Fruit fly (Drosophila melanogaster) whole organism, embryonic: ENCODE data around the gene CG33647.

ENCODE experiments used
- Atf-2 ChIP-seq: fragments of 200-800 bp; sonication (Bioruptor generic); optimal IDR thresholded peaks from 2 replicates; lab custom pipeline; 2016; ENCODE audit warnings: missing biosample characterization, missing genetic modification characterization
- Blimp-1 ChIP-seq: fragments of 200-800 bp; sonication (Bioruptor generic); optimal IDR thresholded peaks from 3 replicates; lab custom pipeline; 2018; ENCODE audit warnings: missing biosample characterization, missing genetic modification characterization, mild to moderate bottlenecking, moderate library complexity, missing genetic modification reagents
- CG10462 ChIP-seq: fragments of 200-800 bp; sonication (Bioruptor generic); optimal IDR thresholded peaks from 2 replicates; lab custom pipeline; 2016; ENCODE audit warnings: missing biosample characterization, missing genetic modification characterization
- CG10959 ChIP-seq: fragments of 200-800 bp; sonication (Bioruptor generic); IDR thresholded peaks from 2 replicates; pipeline ENCODE4 v1.3.6; 2022; ENCODE audit warnings: missing biosample characterization, missing genetic modification characterization
- CG11093 ChIP-seq: fragments of 200-800 bp; sonication (Bioruptor generic); IDR thresholded peaks from 3 replicates; pipeline ENCODE4 v1.3.6; 2022; ENCODE audit warnings: missing biosample characterization, missing genetic modification characterization
- CG11247 ChIP-seq: fragments of 200-800 bp; sonication (Bioruptor generic); IDR thresholded peaks from 2 replicates; pipeline ENCODE4 v1.3.6; 2022; ENCODE audit warnings: missing biosample characterization, missing genetic modification characterization
- CG11398 ChIP-seq: fragments of 200-800 bp; sonication (Bioruptor generic); optimal IDR thresholded peaks from 2 replicates; lab custom pipeline; 2016; ENCODE audit warnings: missing biosample characterization, missing genetic modification characterization
- CG11504 ChIP-seq: fragments of 200-800 bp; sonication (Bioruptor generic); optimal IDR thresholded peaks from 3 replicates; lab custom pipeline; 2019; ENCODE audit warnings: missing biosample characterization, mild to moderate bottlenecking, missing genetic modification characterization, moderate library complexity
- CG12071 ChIP-seq: fragments of 200-800 bp; sonication (Bioruptor generic); optimal IDR thresholded peaks from 3 replicates; lab custom pipeline; 2018; ENCODE audit warnings: missing biosample characterization, mild to moderate bottlenecking, missing genetic modification characterization
- CG12104 ChIP-seq: fragments of 200-800 bp; sonication (Bioruptor generic); optimal IDR thresholded peaks from 3 replicates; lab custom pipeline; 2016; ENCODE audit warnings: missing biosample characterization, missing genetic modification characterization
- CG12236 ChIP-seq: fragments of 200-800 bp; sonication (Bioruptor generic); optimal IDR thresholded peaks from 2 replicates; lab custom pipeline; 2016; ENCODE audit warnings: missing biosample characterization, missing genetic modification characterization
- CG12942 ChIP-seq: fragments of 200-800 bp; sonication (Bioruptor generic); optimal IDR thresholded peaks from 3 replicates; lab custom pipeline; 2016; ENCODE audit warnings: missing biosample characterization, missing genetic modification characterization
- CG13775 ChIP-seq: fragments of 200-800 bp; sonication (Bioruptor generic); optimal IDR thresholded peaks from 3 replicates; lab custom pipeline; 2017; ENCODE audit warnings: missing biosample characterization, mild to moderate bottlenecking, missing genetic modification characterization
- CG17359 ChIP-seq: fragments of 200-800 bp; sonication (Bioruptor generic); optimal IDR thresholded peaks from 3 replicates; lab custom pipeline; 2018; ENCODE audit warnings: missing biosample characterization, mild to moderate bottlenecking, missing genetic modification characterization, moderate library complexity
- CG17568 ChIP-seq: fragments of 200-800 bp; sonication (Bioruptor generic); optimal IDR thresholded peaks from 2 replicates; lab custom pipeline; 2018; ENCODE audit warnings: missing biosample characterization, mild to moderate bottlenecking, missing genetic modification characterization, moderate library complexity
- CG18011 ChIP-seq: fragments of 200-800 bp; sonication (Bioruptor generic); optimal IDR thresholded peaks from 2 replicates; lab custom pipeline; 2017; ENCODE audit warnings: missing biosample characterization, missing genetic modification characterization, mild to moderate bottlenecking, moderate library complexity, missing genotype
- CG18599 ChIP-seq: fragments of 200-800 bp; sonication (Bioruptor generic); optimal IDR thresholded peaks from 3 replicates; lab custom pipeline; 2017; ENCODE audit warnings: missing biosample characterization, missing genetic modification characterization, mild to moderate bottlenecking, moderate library complexity, missing genetic modification reagents
- CG2116 ChIP-seq: fragments of 200-800 bp; sonication (Bioruptor generic); optimal IDR thresholded peaks from 3 replicates; lab custom pipeline; 2018; ENCODE audit warnings: missing biosample characterization, mild to moderate bottlenecking, missing genetic modification characterization
- CG34376 ChIP-seq: fragments of 200-800 bp; sonication (Bioruptor generic); optimal IDR thresholded peaks from 2 replicates; lab custom pipeline; 2018; ENCODE audit warnings: missing biosample characterization, mild to moderate bottlenecking, missing genetic modification characterization
- CG6272 ChIP-seq: fragments of 200-800 bp; sonication (Bioruptor generic); IDR thresholded peaks from 2 replicates; pipeline ENCODE4 v1.3.6; 2022; ENCODE audit warnings: missing biosample characterization, missing genetic modification characterization
- CG8388 ChIP-seq: fragments of 200-800 bp; sonication (Bioruptor generic); optimal IDR thresholded peaks from 2 replicates; lab custom pipeline; 2019; ENCODE audit warnings: missing biosample characterization, mild to moderate bottlenecking, missing genetic modification characterization, moderate library complexity
- CG9437 ChIP-seq: fragments of 200-800 bp; sonication (Bioruptor generic); optimal IDR thresholded peaks from 2 replicates; lab custom pipeline; 2018; ENCODE audit warnings: missing biosample characterization, mild to moderate bottlenecking, missing genetic modification characterization
- CG9876 ChIP-seq: fragments of 200-800 bp; sonication (Bioruptor generic); optimal IDR thresholded peaks from 2 replicates; lab custom pipeline; 2016; ENCODE audit warnings: missing biosample characterization, missing genetic modification characterization
- CTCF ChIP-seq: fragments of 200-800 bp; sonication (Bioruptor generic); optimal IDR thresholded peaks from 2 replicates; lab custom pipeline; 2017; ENCODE audit warnings: missing biosample characterization, mild to moderate bottlenecking, missing genetic modification characterization, moderate library complexity
- Dll ChIP-seq: fragments of 200-800 bp; sonication (Bioruptor generic); IDR thresholded peaks from 4 replicates; pipeline ENCODE4 v1.3.6; 2022; ENCODE audit warnings: missing biosample characterization, missing genetic modification characterization; ENCODE audit not compliant: partially characterized antibody
- Dp ChIP-seq: fragments of 200-800 bp; sonication (Bioruptor generic); optimal IDR thresholded peaks from 2 replicates; lab custom pipeline; 2018; ENCODE audit warnings: missing biosample characterization, mild to moderate bottlenecking, missing genetic modification characterization, moderate library complexity
- Ets65A ChIP-seq: fragments of 200-800 bp; sonication (Bioruptor generic); peaks from one replicate; lab custom pipeline; 2016; ENCODE audit warnings: missing biosample characterization, missing genetic modification characterization
- HHEX ChIP-seq: fragments of 200-800 bp; sonication (Bioruptor generic); optimal IDR thresholded peaks from 3 replicates; lab custom pipeline; 2017; ENCODE audit warnings: missing biosample characterization, mild to moderate bottlenecking, missing genetic modification characterization, missing genetic modification reagents
- HLH3B ChIP-seq: fragments of 200-800 bp; sonication (Bioruptor generic); IDR thresholded peaks from 2 replicates; pipeline ENCODE4 v1.3.6; 2022; ENCODE audit warnings: missing biosample characterization, missing genetic modification characterization
- Hsf ChIP-seq: fragments of 200-800 bp; sonication (Bioruptor generic); optimal IDR thresholded peaks from 3 replicates; lab custom pipeline; 2016; ENCODE audit warnings: missing biosample characterization, missing genetic modification characterization
- Optix ChIP-seq: fragments of 200-800 bp; sonication (Bioruptor generic); IDR thresholded peaks from 3 replicates; pipeline ENCODE4 v1.3.6; 2022; ENCODE audit warnings: missing biosample characterization, missing genetic modification characterization
- Pdp1 ChIP-seq, 2 experiments: fragments of 200-800 bp; sonication (Bioruptor generic); optimal IDR thresholded peaks; 3 replicates each; lab custom pipeline; 2016; ENCODE audit warnings: missing biosample characterization in 2 of 2, missing genetic modification characterization in 2 of 2, mild to moderate bottlenecking in 1 of 2, moderate library complexity in 1 of 2
- Ssrp ChIP-seq: fragments of 200-800 bp; sonication (Bioruptor generic); optimal IDR thresholded peaks from 2 replicates; lab custom pipeline; 2018; ENCODE audit warnings: missing biosample characterization, mild to moderate bottlenecking, missing genetic modification characterization, moderate library complexity
- az2 ChIP-seq: fragments of 200-800 bp; sonication (Bioruptor generic); optimal IDR thresholded peaks from 3 replicates; lab custom pipeline; 2016; ENCODE audit warnings: missing biosample characterization, missing genetic modification characterization
- bowl ChIP-seq: fragments of 200-800 bp; sonication (Bioruptor generic); IDR thresholded peaks from 2 replicates; pipeline ENCODE4 v1.3.6; 2022; ENCODE audit warnings: missing biosample characterization, missing genetic modification characterization
- cas ChIP-seq: fragments of 200-800 bp; sonication (Bioruptor generic); IDR thresholded peaks from 2 replicates; pipeline ENCODE4 v1.3.6; 2022; ENCODE audit warnings: missing biosample characterization, missing genetic modification characterization
- chif ChIP-seq, 2 experiments: fragments of 200-800 bp; sonication (Bioruptor generic); optimal IDR thresholded peaks; 3 replicates each; lab custom pipeline; 2016; ENCODE audit warnings: missing biosample characterization in 2 of 2, missing genetic modification characterization in 2 of 2
- emc ChIP-seq: fragments of 200-800 bp; sonication (Bioruptor generic); optimal IDR thresholded peaks from 2 replicates; lab custom pipeline; 2016; ENCODE audit warnings: missing biosample characterization, missing genetic modification characterization
- fu2 ChIP-seq: fragments of 200-800 bp; sonication (Bioruptor generic); optimal IDR thresholded peaks from 2 replicates; lab custom pipeline; 2016; ENCODE audit warnings: missing biosample characterization, missing genetic modification characterization
- gce ChIP-seq: fragments of 200-800 bp; sonication (Bioruptor generic); IDR thresholded peaks from 3 replicates; pipeline ENCODE4 v1.3.6; 2022; ENCODE audit warnings: missing biosample characterization, missing genetic modification characterization
- grau ChIP-seq: fragments of 200-800 bp; optimal IDR thresholded peaks from 3 replicates; lab custom pipeline; 2019; ENCODE audit warnings: missing biosample characterization, mild to moderate bottlenecking, missing genetic modification characterization, moderate library complexity
- insv ChIP-seq, 2 experiments: fragments of 200-800 bp; sonication (Bioruptor generic); optimal IDR thresholded peaks; 3 replicates each; lab custom pipeline; 2016 to 2018; ENCODE audit warnings: missing biosample characterization in 2 of 2, missing genetic modification characterization in 2 of 2
- pan ChIP-seq, 4 experiments: fragments of >200 bp in 3 of 4; fragments of 200-800 bp in 1 of 4; sonication (Bioruptor generic) in 1 of 4; optimal IDR thresholded peaks in 3 of 4; IDR thresholded peaks in 1 of 4; 2 replicates each; pipeline versions ENCODE4 v1.3.6 to Lab custom; 2017 to 2022; ENCODE audit warnings: missing biosample characterization in 2 of 4, missing genetic modification characterization in 2 of 4, mixed read lengths in 1 of 4
- phol ChIP-seq: fragments of 200-800 bp; sonication (Bioruptor generic); optimal IDR thresholded peaks from 3 replicates; lab custom pipeline; 2018; ENCODE audit warnings: missing biosample characterization, mild to moderate bottlenecking, missing genetic modification characterization, moderate library complexity
- ro ChIP-seq: fragments of 200-800 bp; sonication (Bioruptor generic); IDR thresholded peaks from 2 replicates; pipeline ENCODE4 v1.3.6; 2022; ENCODE audit warnings: missing biosample characterization, missing genetic modification characterization
- ssp ChIP-seq: fragments of 200-800 bp; sonication (Bioruptor generic); IDR thresholded peaks from 2 replicates; pipeline ENCODE4 v1.3.6; 2022; ENCODE audit warnings: missing biosample characterization, missing genetic modification characterization
- stc ChIP-seq: fragments of 200-800 bp; sonication (Bioruptor generic); IDR thresholded peaks from 2 replicates; pipeline ENCODE4 v1.3.6; 2022; ENCODE audit warnings: missing biosample characterization, missing genetic modification characterization
- tgo ChIP-seq: fragments of 200-800 bp; sonication (Bioruptor generic); IDR thresholded peaks from 3 replicates; pipeline ENCODE4 v1.3.6; 2022; ENCODE audit warnings: missing biosample characterization, missing genetic modification characterization
- zen ChIP-seq: fragments of 200-800 bp; sonication (Bioruptor generic); optimal IDR thresholded peaks from 3 replicates; lab custom pipeline; 2018; ENCODE audit warnings: missing biosample characterization, mild to moderate bottlenecking, missing genetic modification characterization, moderate library complexity

The CG33647 gene

DNA sequence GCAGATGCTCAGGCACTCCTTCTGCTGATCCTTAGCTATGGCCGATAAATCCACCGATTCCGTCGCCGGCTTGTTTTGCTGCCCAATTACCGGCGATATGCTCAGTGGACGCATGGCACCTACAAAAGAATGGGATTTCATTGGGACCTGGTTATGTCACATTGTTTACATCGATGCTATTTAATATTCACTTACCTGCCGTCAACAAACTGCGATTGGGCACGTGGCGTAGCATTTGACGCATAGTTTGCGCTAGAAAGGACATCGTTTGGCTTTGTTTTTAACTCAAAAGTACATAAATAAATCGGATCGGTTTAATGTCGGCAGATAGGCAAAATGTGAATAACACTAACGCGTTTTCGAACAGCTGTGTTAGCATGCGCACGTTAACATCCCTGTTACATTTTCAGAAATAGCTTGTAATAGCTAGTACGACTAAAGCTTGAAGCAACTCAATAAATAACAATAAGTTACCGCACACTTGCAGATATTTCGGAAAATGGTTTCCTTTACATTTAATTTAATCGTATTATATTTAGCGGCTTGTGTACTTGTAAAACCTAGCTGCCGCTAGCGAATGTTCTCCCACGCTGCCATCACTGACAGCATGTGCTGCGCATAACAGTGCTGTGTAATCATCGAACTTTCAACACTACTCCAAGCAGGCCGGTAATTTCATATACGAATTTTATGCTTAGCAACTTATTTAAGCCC lies 18.7 kb downstream of the CG33647 start, which contains the start of the genes mRpL21 and rept (continued):
- peak; percentile 37 for TF ChIP-seq CG18011 (GFP tag; lab: Kevin White, UChicago)
- TF ChIP-seq CG8388 (GFP tag; lab: Kevin White, UChicago): peak; percentile 43
- TF ChIP-seq Blimp-1 (GFP tag; lab: Kevin White, UChicago): no peak
- TF ChIP-seq CG10959 (GFP tag; lab: Robert Waterston, UW): no peak
- TF ChIP-seq CG12236 (GFP tag; lab: Kevin White, UChicago): no peak
- TF ChIP-seq ssp: no peak
- peak; percentile 69 for TF ChIP-seq Hsf (GFP tag; lab: Kevin White, UChicago)
- TF ChIP-seq CG18599: peak; percentile 59
- peak; percentile 29 for TF ChIP-seq CG34376 (GFP tag; lab: Kevin White, UChicago)
- no peak for TF ChIP-seq CG12104 (GFP tag; lab: Kevin White, UChicago)
- TF ChIP-seq CG10462 (GFP tag; lab: Kevin White, UChicago): peak; percentile 53
- no peak; the same call in 1 of the 2 replicates for TF ChIP-seq HLH3B (GFP tag; lab: Robert Waterston, UW)
- no peak for TF ChIP-seq ro (GFP tag; lab: Robert Waterston, UW)
- peak; percentile 16 for TF ChIP-seq CG11398 (GFP tag; lab: Kevin White, UChicago)
- TF ChIP-seq Pdp1 (GFP tag; optimal IDR thresholded peaks at IDR 0.05; lab: Kevin White, UChicago): peak; percentile 31 to 94
- no peak for TF ChIP-seq cas (GFP tag; lab: Robert Waterston, UW)
- 0 out of 2 replicates have a peak, but pooled peaks have one; percentile 6 for TF ChIP-seq stc (GFP tag; lab: Robert Waterston, UW)
- TF ChIP-seq bowl (GFP tag; lab: Robert Waterston, UW): no peak
- TF ChIP-seq emc (GFP tag; lab: Kevin White, UChicago): no peak
- TF ChIP-seq Dp (GFP tag; lab: Kevin White, UChicago): peak; percentile 42
- TF ChIP-seq fu2 (GFP tag; lab: Kevin White, UChicago): peak; percentile 43
- TF ChIP-seq CG9876: peak; percentile 32
- TF ChIP-seq CG13775 (GFP tag; lab: Kevin White, UChicago): peak; percentile 65
- TF ChIP-seq tgo (GFP tag; lab: Robert Waterston, UW): peak; percentile 36; the same call in 1 of the 3 replicates
- peak in 1 of 2 experiments; percentile 50 for TF ChIP-seq insv (GFP tag; optimal IDR thresholded peaks at IDR 0.05; lab: Kevin White, UChicago)
- TF ChIP-seq CG12071 (GFP tag; lab: Kevin White, UChicago): no peak
- peak; percentile 28 for TF ChIP-seq CG12942
- TF ChIP-seq CTCF (GFP tag; lab: Kevin White, UChicago): no peak
- TF ChIP-seq Dll (GFP tag; lab: Robert Waterston, UW): 0 out of 4 replicates have a peak, but pooled peaks have one; percentile 44
- TF ChIP-seq CG17359 (tag; lab: Kevin White, UChicago): no peak
- TF ChIP-seq chif (GFP tag; optimal IDR thresholded peaks at IDR 0.05; lab: Kevin White, UChicago): peak in 1 of 2 experiments; percentile 4
- TF ChIP-seq phol (tag; lab: Kevin White, UChicago): peak; percentile 57
- TF ChIP-seq az2 (GFP tag; lab: Kevin White, UChicago): peak; percentile 51
- peak; percentile 50 for TF ChIP-seq CG17568 (GFP tag; lab: Kevin White, UChicago)
- peak; percentile 45 for TF ChIP-seq zen (tag; lab: Kevin White, UChicago)
- peak; percentile 46 for TF ChIP-seq CG9437 (GFP tag; lab: Kevin White, UChicago)
- TF ChIP-seq Optix: no peak; the same call in 2 of the 3 replicates
- peak; percentile 47 for TF ChIP-seq CG11504 (tag; lab: Kevin White, UChicago)
- peak; percentile 94 for TF ChIP-seq Ets65A (GFP tag; lab: Kevin White, UChicago)
- peak; percentile 63 for TF ChIP-seq grau (tag; lab: Kevin White, UChicago)
- no peak for TF ChIP-seq pan (optimal IDR thresholded peaks at IDR 0.05; lab: Kevin White, UChicago)
- TF ChIP-seq pan (GFP tag; optimal IDR thresholded peaks at IDR 0.05 in 1 of 2, IDR thresholded peaks at IDR 0.05 in 1 of 2): peak in 1 of 2 experiments; percentile 42
- TF ChIP-seq CG6272: peak; percentile 53; the same call in 1 of the 2 replicates
- TF ChIP-seq HHEX (GFP tag; lab: Kevin White, UChicago): peak; percentile 15
- no peak for TF ChIP-seq CG11093 (GFP tag; lab: Robert Waterston, UW)
- TF ChIP-seq gce (GFP tag; lab: Robert Waterston, UW): no peak
- TF ChIP-seq CG11247 (GFP tag; lab: Robert Waterston, UW): 0 out of 2 replicates have a peak, but pooled peaks have one; percentile 31
- peak; percentile 65 for TF ChIP-seq CG2116
- peak; percentile 28 for TF ChIP-seq Atf-2 (GFP tag; lab: Kevin White, UChicago)
- TF ChIP-seq Ssrp (tag; lab: Kevin White, UChicago): peak; percentile 3
